Fruit fly (Drosophila melanogaster): Measurements from ENCODE around the gene tara.
A peak's percentile ranks its signal among the peaks of the same experiment; 100 is the strongest.

Gene tara

DNA sequence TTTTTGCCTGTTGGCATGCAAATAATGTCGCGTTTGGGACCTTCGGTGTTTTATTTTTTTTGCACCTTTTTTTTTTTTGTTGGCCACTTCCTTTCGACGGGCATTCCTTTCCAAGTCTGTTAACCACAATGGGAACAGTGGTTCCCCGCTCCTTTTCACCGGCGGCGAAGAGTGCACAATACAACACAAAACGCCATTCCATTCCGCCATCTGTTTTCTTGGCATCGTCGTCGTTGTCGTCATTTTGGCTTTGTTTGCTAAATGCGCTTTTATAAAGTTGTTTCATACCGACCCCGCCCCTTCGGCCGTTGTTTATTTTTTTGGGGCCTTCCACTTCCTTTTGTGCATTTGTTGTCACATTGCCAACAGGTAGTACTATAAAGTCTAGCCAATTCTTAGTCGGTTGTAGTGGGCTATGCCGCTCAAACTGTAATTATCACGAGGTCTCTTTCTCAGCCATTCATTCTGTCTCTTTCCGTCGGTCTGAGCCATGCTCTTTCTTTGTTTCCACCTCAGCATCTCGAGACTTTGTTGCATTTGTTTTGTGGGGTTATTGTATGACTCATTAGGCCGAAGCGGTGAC is 64.9 kb downstream of the tara start:
- TF ChIP-seq dati (GFP tag; IDR thresholded peaks at IDR 0.05): 0 out of 2 replicates have a peak, but pooled peaks have one; percentile 5
- peak; percentile 17; the same call in 1 of the 3 replicates for TF ChIP-seq CG2199 (GFP tag; IDR thresholded peaks at IDR 0.05)
- no peak for TF ChIP-seq CG5245 (GFP tag; optimal IDR thresholded peaks at IDR 0.05)
- no peak for TF ChIP-seq pfk (GFP tag; optimal IDR thresholded peaks at IDR 0.05)
- TF ChIP-seq cad (GFP tag; optimal IDR thresholded peaks at IDR 0.05): peak; percentile 67
- TF ChIP-seq CG6654 (GFP tag; optimal IDR thresholded peaks at IDR 0.05): peak; percentile 93
- 0 out of 3 replicates have a peak, but pooled peaks have one; percentile 32 for TF ChIP-seq z (GFP tag; IDR thresholded peaks at IDR 0.05)
- no peak for TF ChIP-seq Sox100B (GFP tag; optimal IDR thresholded peaks at IDR 0.05)

DNA sequence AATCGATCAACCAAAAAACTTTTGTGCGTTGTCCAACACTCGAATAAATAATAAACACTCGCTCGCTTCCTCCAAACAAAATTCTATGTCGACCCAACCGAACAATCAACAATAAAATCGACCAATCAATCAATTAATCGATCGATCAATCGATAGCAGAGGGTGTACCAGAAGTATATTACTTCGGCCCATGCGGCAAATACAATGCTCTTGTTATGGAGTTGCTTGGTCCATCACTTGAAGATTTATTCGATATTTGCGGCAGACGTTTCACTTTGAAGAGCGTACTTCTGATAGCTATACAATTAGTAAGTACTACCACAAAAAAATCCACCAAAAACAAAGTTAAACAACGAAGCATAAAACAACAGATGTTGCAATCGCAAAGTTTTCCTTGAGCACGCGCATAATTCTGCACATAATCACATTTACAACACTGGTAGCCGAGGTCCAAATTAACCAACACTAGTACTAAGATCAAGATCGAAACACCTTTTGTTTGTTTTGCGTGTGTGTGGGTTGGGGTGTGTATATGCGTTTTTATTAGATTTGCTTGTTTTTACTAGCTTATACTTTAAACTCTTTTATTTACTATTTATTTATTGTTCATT is 70.2 kb downstream of the tara start:
- TF ChIP-seq Rfx (GFP tag; IDR thresholded peaks at IDR 0.05) (no peak), CG7839 (tag; optimal IDR thresholded peaks at IDR 0.05) (no peak), Ets65A (GFP tag) (peak; percentile 78), CG33213 (GFP tag; optimal IDR thresholded peaks at IDR 0.05) (no peak), stwl (tag; optimal IDR thresholded peaks at IDR 0.05) (peak; percentile 81), CG8290 (GFP tag; optimal IDR thresholded peaks at IDR 0.05) (peak; percentile 53), CG8290 (tag; optimal IDR thresholded peaks at IDR 0.05) (peak in 1 of 2 experiments; percentile 58)

DNA sequence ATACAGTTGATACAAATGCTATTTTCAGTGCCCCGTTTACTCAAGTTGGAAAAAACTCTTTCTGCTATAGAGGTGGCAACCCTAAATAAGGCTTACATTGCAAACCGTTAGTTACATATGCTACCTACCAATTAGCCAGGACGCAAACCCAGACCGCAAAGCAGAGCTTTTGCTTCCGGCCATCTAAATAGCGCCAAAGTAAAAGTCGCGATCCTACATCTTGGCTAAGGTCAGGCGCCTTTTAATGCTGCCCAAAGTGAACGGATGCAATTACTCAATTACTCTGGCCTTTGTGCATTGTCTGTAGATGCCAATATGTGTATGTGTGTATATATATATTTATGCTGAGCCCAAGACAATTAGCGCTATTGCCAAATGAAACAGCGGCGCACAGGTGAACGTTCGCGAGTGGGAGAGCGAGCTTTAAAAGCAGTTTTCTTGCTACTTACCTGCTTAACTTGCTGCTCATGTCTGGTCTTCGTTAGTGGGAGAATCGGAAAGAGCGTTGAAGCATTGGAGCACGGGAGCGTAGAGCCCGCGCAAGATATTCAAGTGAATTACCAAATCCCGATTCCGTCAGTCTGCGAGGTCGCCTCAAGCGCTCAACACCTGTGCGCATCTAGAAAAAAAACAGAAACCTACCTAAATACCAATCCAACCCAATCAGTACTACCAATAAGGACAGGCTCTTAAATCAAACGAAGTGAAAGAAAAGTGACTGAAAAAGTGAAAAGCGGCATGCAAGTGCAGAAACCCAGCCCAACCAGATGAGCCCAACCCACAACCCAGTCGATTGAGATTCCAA is 79.9 kb downstream of the tara start, which contains the start of gene Zip89B:
Zip89B (plus strand) TSS at position 574 of the 805 bp plus-strand sequence.
- TF ChIP-seq CG3163 (GFP tag; optimal IDR thresholded peaks at IDR 0.05): peak; percentile 30
- TF ChIP-seq C15 (GFP tag; IDR thresholded peaks at IDR 0.05): 0 out of 3 replicates have a peak, but pooled peaks have one; percentile 30
- TF ChIP-seq Bteb2 (GFP tag; optimal IDR thresholded peaks at IDR 0.05): no peak
- peak; percentile 27; the same call in 1 of the 2 replicates for TF ChIP-seq amos (GFP tag; IDR thresholded peaks at IDR 0.05; ENCODE audit: partially characterized antibody)
- no peak for TF ChIP-seq CG9727 (GFP tag; optimal IDR thresholded peaks at IDR 0.05)
- no peak for TF ChIP-seq Vsx1 (GFP tag; optimal IDR thresholded peaks at IDR 0.05)
- TF ChIP-seq sens (GFP tag): peak; percentile 20
- no peak for TF ChIP-seq unpg (GFP tag; optimal IDR thresholded peaks at IDR 0.05)
- no peak for TF ChIP-seq zen (tag; optimal IDR thresholded peaks at IDR 0.05)
- no peak for TF ChIP-seq CG17568 (GFP tag; optimal IDR thresholded peaks at IDR 0.05)
- TF ChIP-seq Dip2 (GFP tag; IDR thresholded peaks at IDR 0.05): no peak
- TF ChIP-seq caup (GFP tag; optimal IDR thresholded peaks at IDR 0.05; ENCODE audit: severe bottlenecking): peak; percentile 16
- no peak for TF ChIP-seq CG17361 (GFP tag; IDR thresholded peaks at IDR 0.05)
- peak; percentile 4 for TF ChIP-seq BEAF-32 (GFP tag; optimal IDR thresholded peaks at IDR 0.05)
- TF ChIP-seq CG11456 (GFP tag; IDR thresholded peaks at IDR 0.05): no peak
- TF ChIP-seq Bgb (GFP tag; IDR thresholded peaks at IDR 0.05; ENCODE audit: partially characterized antibody): peak; percentile 27; the same call in 1 of the 2 replicates
- no peak for TF ChIP-seq otp (GFP tag; IDR thresholded peaks at IDR 0.05)
- TF ChIP-seq maf-S (GFP tag; optimal IDR thresholded peaks at IDR 0.05): no peak
- TF ChIP-seq CG43689 (GFP tag; IDR thresholded peaks at IDR 0.05): no peak
- TF ChIP-seq nau (GFP tag; optimal IDR thresholded peaks at IDR 0.05): no peak
- TF ChIP-seq Hr78 (GFP tag; optimal IDR thresholded peaks at IDR 0.05): peak in 1 of 2 experiments; percentile 1
- no peak for TF ChIP-seq D19A (tag; optimal IDR thresholded peaks at IDR 0.05)
- TF ChIP-seq Jarid2 (GFP tag; optimal IDR thresholded peaks at IDR 0.05): peak; percentile 91
- peak; percentile 3 for TF ChIP-seq CG13424 (tag; optimal IDR thresholded peaks at IDR 0.05)
- no peak for TF ChIP-seq CG1024 (GFP tag; IDR thresholded peaks at IDR 0.05)
- TF ChIP-seq croc (GFP tag; conservative IDR thresholded peaks at IDR 0.05): no peak
- TF ChIP-seq NC2β (GFP tag; optimal IDR thresholded peaks at IDR 0.05): no peak
- TF ChIP-seq Sox100B (GFP tag; optimal IDR thresholded peaks at IDR 0.05): no peak
- TF ChIP-seq hkb (optimal IDR thresholded peaks at IDR 0.05): peak; percentile 28
- TF ChIP-seq hkb (GFP tag; IDR thresholded peaks at IDR 0.05): no peak
- no peak for TF ChIP-seq CG14441 (GFP tag; IDR thresholded peaks at IDR 0.05)
